Fruit fly (Drosophila melanogaster): Measurements from ENCODE around the gene CG7632.

CG7632 gene

DNA sequence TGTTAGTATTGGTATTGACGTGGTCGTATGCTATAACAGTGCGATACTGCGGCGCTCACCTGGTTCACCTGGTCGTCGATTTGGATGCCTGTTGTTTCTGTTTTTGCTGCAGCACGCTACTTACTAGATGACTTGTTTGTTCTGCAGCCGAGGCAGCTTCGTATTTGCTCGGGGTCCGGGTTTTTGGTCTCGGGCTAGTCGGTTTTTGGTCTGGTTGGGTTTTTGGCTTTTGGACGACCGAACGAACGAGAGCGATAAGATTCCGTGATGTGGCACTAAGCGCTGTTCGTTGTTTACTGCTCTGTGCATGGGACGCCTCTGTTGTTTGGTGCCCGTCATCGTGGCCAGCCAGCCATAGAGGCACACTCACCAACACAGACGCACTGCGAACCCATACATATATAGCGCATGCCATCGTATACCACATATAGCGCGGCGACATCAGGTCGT, 44.5 kb downstream of the CG7632 start, which contains the start of gene ebd2 (continued):
- TF ChIP-seq sd (tag; optimal IDR thresholded peaks at IDR 0.05) (peak; percentile 77), CG6175 (GFP tag; IDR thresholded peaks at IDR 0.05) (peak; percentile 82; the same call in 2 of the 3 replicates), E2f1 (GFP tag; IDR thresholded peaks at IDR 0.05) (no peak), Mrtf (GFP tag; IDR thresholded peaks at IDR 0.05) (peak; percentile 19; the same call in 1 of the 3 replicates), CG17359 (tag; optimal IDR thresholded peaks at IDR 0.05) (no peak), CG12769 (tag; optimal IDR thresholded peaks at IDR 0.05) (peak; percentile 41), CG34422 (GFP tag; IDR thresholded peaks at IDR 0.05) (0 out of 3 replicates have a peak, but pooled peaks have one; percentile 31), CG3281 (GFP tag; optimal IDR thresholded peaks at IDR 0.05) (peak; percentile 35), wek (GFP tag; optimal IDR thresholded peaks at IDR 0.05) (no peak), CG10543 (GFP tag; optimal IDR thresholded peaks at IDR 0.05) (peak; percentile 95), Awh (GFP tag; IDR thresholded peaks at IDR 0.05) (peak; percentile 31; the same call in 1 of the 2 replicates), CG6272 (GFP tag; IDR thresholded peaks at IDR 0.05) (no peak), Ravus (GFP tag; IDR thresholded peaks at IDR 0.05) (no peak), HLH3B (GFP tag; IDR thresholded peaks at IDR 0.05) (0 out of 2 replicates have a peak, but pooled peaks have one; percentile 43), CG12071 (GFP tag; optimal IDR thresholded peaks at IDR 0.05) (peak; percentile 38), CG5180 (GFP tag; optimal IDR thresholded peaks at IDR 0.05) (peak; percentile 54), MTF-1 (GFP tag; optimal IDR thresholded peaks at IDR 0.05; ENCODE audit: borderline replicate concordance) (no peak), CG11723 (GFP tag; optimal IDR thresholded peaks at IDR 0.05) (peak; percentile 1), B-H2 (GFP tag; optimal IDR thresholded peaks at IDR 0.05) (peak; percentile 13), Meics (GFP tag; optimal IDR thresholded peaks at IDR 0.05) (peak; percentile 44), Rfx (GFP tag; IDR thresholded peaks at IDR 0.05) (peak; percentile 35; the same call in 1 of the 2 replicates), Chrac-16 (GFP tag; optimal IDR thresholded peaks at IDR 0.05) (no peak), onecut (GFP tag; IDR thresholded peaks at IDR 0.05) (peak; percentile 3; the same call in 1 of the 2 replicates)
